Worm (Caenorhabditis elegans) whole organism, L3 larva: Measurements from ENCODE around the gene C04F5.8.

ENCODE experiments used
- ama-1 ChIP-seq: fragments of 150-350 bp; optimal IDR thresholded peaks from 2 replicates; lab custom pipeline; 2018
- elt-3 ChIP-seq, 3 experiments: fragments of 150-350 bp in 1 of 3; sonication (generic microtip) in 2 of 3; optimal IDR thresholded peaks; 2 replicates in 2 of 3; 4 replicates in 1 of 3; lab custom pipeline; 2014 to 2017; ENCODE audit warnings: missing biosample characterization in 3 of 3, missing genetic modification characterization in 3 of 3
- fos-1 ChIP-seq: fragments of 150-350 bp; optimal IDR thresholded peaks from 2 replicates; lab custom pipeline; 2014; ENCODE audit warnings: missing biosample characterization, missing genetic modification characterization
- nhr-237 ChIP-seq: fragments of 150-350 bp; optimal IDR thresholded peaks from 2 replicates; lab custom pipeline; 2014; ENCODE audit warnings: missing biosample characterization, missing genetic modification characterization
- snpc-4 ChIP-seq: fragments of 150-350 bp; optimal IDR thresholded peaks from 2 replicates; lab custom pipeline; 2014; ENCODE audit warnings: missing biosample characterization, missing genetic modification characterization
- tbx-2 ChIP-seq: sonication (generic microtip); optimal IDR thresholded peaks from 2 replicates; lab custom pipeline; 2016; ENCODE audit warnings: mild to moderate bottlenecking, missing genetic modification characterization, missing compliant biosample characterization
- unc-39 ChIP-seq: sonication (generic microtip); optimal IDR thresholded peaks from 4 replicates; lab custom pipeline; 2017; ENCODE audit warnings: missing biosample characterization, missing genetic modification characterization
- ztf-4 ChIP-seq: fragments of 150-350 bp; optimal IDR thresholded peaks from 2 replicates; lab custom pipeline; 2014; ENCODE audit warnings: missing biosample characterization, missing genetic modification characterization

DNA sequence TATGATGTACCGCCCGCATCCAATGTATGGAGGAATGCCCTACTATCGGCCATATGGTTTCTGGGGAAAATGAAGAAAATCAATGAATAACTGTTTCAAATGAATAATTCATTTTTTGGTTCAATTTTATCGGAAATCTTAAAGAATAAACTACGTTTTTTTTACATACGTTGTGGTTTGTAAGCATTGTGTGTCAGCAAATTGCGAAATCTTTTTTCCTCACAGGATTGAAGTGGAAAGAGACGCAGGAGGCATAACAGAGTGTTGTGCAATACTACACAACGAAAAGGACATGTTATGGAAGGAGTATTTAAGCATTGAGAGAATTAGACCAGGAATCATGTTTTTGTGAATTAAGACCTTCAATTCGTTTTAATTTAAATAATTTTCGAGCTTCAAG, 17.8 kb upstream of the C04F5.8 start:
- TF ChIP-seq tbx-2, result no peak
- TF ChIP-seq snpc-4 (tag; lab: Kevin White, UChicago), result no peak
- TF ChIP-seq fos-1 (tag; lab: Kevin White, UChicago), result no peak
- TF ChIP-seq unc-39 (tag; lab: Kevin White, UChicago), result no peak
- no peak for TF ChIP-seq ama-1 (lab: Kevin White, UChicago)
- TF ChIP-seq nhr-237 (tag; lab: Kevin White, UChicago), result no peak
- no peak for TF ChIP-seq ztf-4 (tag; lab: Kevin White, UChicago)
- no peak for TF ChIP-seq elt-3 (tag; optimal IDR thresholded peaks at IDR 0.05; lab: Kevin White, UChicago)
